Worm (Caenorhabditis elegans): ENCODE results near the gene C26B2.2.
A peak's percentile ranks its signal among the peaks of the same experiment; 100 is the strongest.

The C26B2.2 gene

ce11 chrIV:8067745-8068144 is 45.8 kb upstream of the C26B2.2 start (continued):
- TF ChIP-seq nhr-90 (tag; optimal IDR thresholded peaks at IDR 0.05; ENCODE audit: poor library complexity) (no peak), mdl-1 (tag; optimal IDR thresholded peaks at IDR 0.05) (no peak), mab-9 (GFP tag; IDR thresholded peaks at IDR 0.05) (no peak), sptf-1 (tag; optimal IDR thresholded peaks at IDR 0.05) (no peak), pag-3 (tag; optimal IDR thresholded peaks at IDR 0.05; ENCODE audit: borderline replicate concordance, insufficient read depth) (no peak), lir-3 (tag; optimal IDR thresholded peaks at IDR 0.05; ENCODE audit: poor library complexity) (no peak), sup-37 (GFP tag; optimal IDR thresholded peaks at IDR 0.05) (no peak), blmp-1 (tag; optimal IDR thresholded peaks at IDR 0.05) (peak; percentile 82), mef-2 (tag; optimal IDR thresholded peaks at IDR 0.05) (no peak), lin-15B (tag; optimal IDR thresholded peaks at IDR 0.05) (no peak), swsn-7 (tag; optimal IDR thresholded peaks at IDR 0.05) (peak; percentile 8), efl-1 (optimal IDR thresholded peaks at IDR 0.05) (no peak), efl-1 (GFP tag; optimal IDR thresholded peaks at IDR 0.05 in 1 of 2) (peak in 1 of 2 experiments; percentile 89), ets-5 (GFP tag; IDR thresholded peaks at IDR 0.05) (no peak), Y116A8C.19 (tag; optimal IDR thresholded peaks at IDR 0.05; ENCODE audit: borderline replicate concordance) (no peak), ceh-8 (GFP tag; optimal IDR thresholded peaks at IDR 0.05) (no peak), nhr-28 (tag; optimal IDR thresholded peaks at IDR 0.05) (no peak), zag-1 (tag; optimal IDR thresholded peaks at IDR 0.05) (no peak), nhr-12 (tag; optimal IDR thresholded peaks at IDR 0.05) (no peak), pax-3 (tag; optimal IDR thresholded peaks at IDR 0.05) (no peak), egl-13 (tag; optimal IDR thresholded peaks at IDR 0.05) (no peak), dpl-1 (GFP tag; optimal IDR thresholded peaks at IDR 0.05) (peak in 1 of 3 experiments; percentile 23), C34B4.2 (tag; optimal IDR thresholded peaks at IDR 0.05) (no peak), fos-1 (tag; optimal IDR thresholded peaks at IDR 0.05) (no peak), sox-4 (tag; optimal IDR thresholded peaks at IDR 0.05) (no peak), dsc-1 (tag; optimal IDR thresholded peaks at IDR 0.05) (no peak), nhr-84 (tag; optimal IDR thresholded peaks at IDR 0.05) (no peak), unc-86 (tag; optimal IDR thresholded peaks at IDR 0.05) (no peak), lin-13 (GFP tag; optimal IDR thresholded peaks at IDR 0.05) (no peak), ztf-4 (tag; optimal IDR thresholded peaks at IDR 0.05) (no peak), nhr-71 (tag; optimal IDR thresholded peaks at IDR 0.05) (peak; percentile 12), efl-3 (GFP tag; optimal IDR thresholded peaks at IDR 0.05) (no peak), snu-23 (GFP tag; optimal IDR thresholded peaks at IDR 0.05) (peak; percentile 47), tlp-1 (tag; optimal IDR thresholded peaks at IDR 0.05) (no peak), pqm-1 (tag; optimal IDR thresholded peaks at IDR 0.05) (no peak), nhr-20 (tag; optimal IDR thresholded peaks at IDR 0.05) (peak; percentile 57), lin-35 (GFP tag; optimal IDR thresholded peaks at IDR 0.05) (no peak)

- TF ChIP-seq unc-130 (tag; optimal IDR thresholded peaks at IDR 0.05) (no peak), pqm-1 (tag; optimal IDR thresholded peaks at IDR 0.05) (no peak), ama-1 (optimal IDR thresholded peaks at IDR 0.05) (no peak), nhr-84 (tag; optimal IDR thresholded peaks at IDR 0.05) (no peak), tbx-2 (tag; optimal IDR thresholded peaks at IDR 0.05) (peak; percentile 51), dpl-1 (GFP tag; optimal IDR thresholded peaks at IDR 0.05) (no peak), sox-4 (tag; optimal IDR thresholded peaks at IDR 0.05) (no peak), C16A3.4 (tag; optimal IDR thresholded peaks at IDR 0.05) (no peak), egl-13 (tag; optimal IDR thresholded peaks at IDR 0.05) (no peak), ceh-8 (GFP tag; optimal IDR thresholded peaks at IDR 0.05) (no peak), ceh-63 (GFP tag; optimal IDR thresholded peaks at IDR 0.05) (no peak), efl-3 (GFP tag; optimal IDR thresholded peaks at IDR 0.05) (no peak), alr-1 (tag; optimal IDR thresholded peaks at IDR 0.05; ENCODE audit: borderline replicate concordance) (no peak), xbp-1 (tag; optimal IDR thresholded peaks at IDR 0.05) (peak; percentile 18), isw-1 (GFP tag; IDR thresholded peaks at IDR 0.05) (peak; percentile 18; the same call in 1 of the 2 replicates), nhr-90 (tag; optimal IDR thresholded peaks at IDR 0.05; ENCODE audit: poor library complexity) (no peak), ztf-4 (tag; optimal IDR thresholded peaks at IDR 0.05) (no peak), ets-5 (GFP tag; IDR thresholded peaks at IDR 0.05) (no peak), hpl-2 (GFP tag; optimal IDR thresholded peaks at IDR 0.05) (no peak), lin-39 (tag; optimal IDR thresholded peaks at IDR 0.05) (no peak), sup-37 (GFP tag; optimal IDR thresholded peaks at IDR 0.05) (no peak), mef-2 (tag; optimal IDR thresholded peaks at IDR 0.05) (no peak), efl-1 (optimal IDR thresholded peaks at IDR 0.05) (peak; percentile 18 to 42), efl-1 (GFP tag; optimal IDR thresholded peaks at IDR 0.05 in 1 of 2) (no peak), lir-3 (tag; optimal IDR thresholded peaks at IDR 0.05; ENCODE audit: poor library complexity) (peak; percentile 14), unc-62 (GFP tag; optimal IDR thresholded peaks at IDR 0.05) (no peak), ceh-90 (tag; optimal IDR thresholded peaks at IDR 0.05) (no peak), grh-1 (GFP tag; IDR thresholded peaks at IDR 0.05) (no peak), mep-1 (tag; optimal IDR thresholded peaks at IDR 0.05) (peak; percentile 26), nhr-12 (tag; optimal IDR thresholded peaks at IDR 0.05) (no peak), nhr-77 (tag; optimal IDR thresholded peaks at IDR 0.05) (no peak)
These were observed 44.7 kb upstream of the C26B2.2 start for ce11 chrIV:8066598-8066997.

All from whole organism, L1 larva.